Worm (Caenorhabditis elegans) whole organism, late embryonic: ENCODE results near the gene srt-52.
A peak's percentile ranks its signal among the peaks of the same experiment; 100 is the strongest.

Source experiments
- C08G9.2 ChIP-seq: sonication (generic microtip); optimal IDR thresholded peaks from 2 replicates; lab custom pipeline; 2016; ENCODE audit warnings: mild to moderate bottlenecking, missing genetic modification characterization, moderate library complexity, missing compliant biosample characterization
- C38D4.7 ChIP-seq: fragments of 200-800 bp; sonication (Bioruptor generic); optimal IDR thresholded peaks from 2 replicates; lab custom pipeline; 2018; ENCODE audit warnings: mild to moderate bottlenecking, missing genetic modification characterization, moderate library complexity, missing compliant biosample characterization
- K09A11.1 ChIP-seq: sonication (generic microtip); optimal IDR thresholded peaks from 2 replicates; lab custom pipeline; 2017; ENCODE audit warnings: antibody characterized with exemption, mild to moderate bottlenecking, missing genetic modification characterization, missing compliant biosample characterization; ENCODE audit not compliant: insufficient read depth
- T23F11.4 ChIP-seq: fragments of 200-800 bp; sonication (Bioruptor generic); optimal IDR thresholded peaks from 2 replicates; lab custom pipeline; 2018; ENCODE audit warnings: mild to moderate bottlenecking, missing genetic modification characterization, missing compliant biosample characterization
- ahr-1 ChIP-seq: sonication (generic microtip); optimal IDR thresholded peaks from 2 replicates; lab custom pipeline; 2016; ENCODE audit warnings: missing genetic modification characterization, missing compliant biosample characterization
- ama-1 ChIP-seq: fragments of 150-350 bp; optimal IDR thresholded peaks from 2 replicates; lab custom pipeline; 2014
- ceh-14 ChIP-seq: sonication (generic microtip); optimal IDR thresholded peaks from 2 replicates; lab custom pipeline; 2016; ENCODE audit warnings: missing genotype, missing genetic modification characterization, missing compliant biosample characterization
- ceh-18 ChIP-seq: sonication (generic microtip); optimal IDR thresholded peaks from 2 replicates; lab custom pipeline; 2016; ENCODE audit warnings: missing genetic modification characterization, missing compliant biosample characterization
- ceh-19 ChIP-seq: fragments of 200-800 bp; sonication (Bioruptor generic); optimal IDR thresholded peaks from 2 replicates; lab custom pipeline; 2018; ENCODE audit warnings: mild to moderate bottlenecking, missing genetic modification characterization, missing compliant biosample characterization
- ceh-2 ChIP-seq: sonication (generic microtip); optimal IDR thresholded peaks from 2 replicates; lab custom pipeline; 2016; ENCODE audit warnings: missing genotype, missing genetic modification characterization, missing compliant biosample characterization
- ceh-22 ChIP-seq: sonication (generic microtip); optimal IDR thresholded peaks from 2 replicates; lab custom pipeline; 2017; ENCODE audit warnings: missing biosample characterization, missing genetic modification characterization
- ceh-30 ChIP-seq: fragments of 150-350 bp; optimal IDR thresholded peaks from 2 replicates; lab custom pipeline; 2014; ENCODE audit warnings: missing biosample characterization, missing genetic modification characterization
- ceh-31 ChIP-seq: sonication (generic microtip); optimal IDR thresholded peaks from 2 replicates; lab custom pipeline; 2016; ENCODE audit warnings: missing genetic modification characterization, missing compliant biosample characterization
- ceh-34 ChIP-seq: sonication (generic microtip); optimal IDR thresholded peaks from 2 replicates; lab custom pipeline; 2016; ENCODE audit warnings: mild to moderate bottlenecking, missing genetic modification characterization, missing compliant biosample characterization
- ceh-45 ChIP-seq: fragments of 200-800 bp; sonication (Bioruptor generic); IDR thresholded peaks from 2 replicates; pipeline ENCODE4 v1.3.6; 2022; ENCODE audit warnings: missing genetic modification reagents, missing genetic modification characterization, missing compliant biosample characterization
- ceh-48 ChIP-seq: sonication (generic microtip); optimal IDR thresholded peaks from 2 replicates; lab custom pipeline; 2016; ENCODE audit warnings: missing genetic modification characterization, inconsistent platforms, missing compliant biosample characterization
- ceh-6 ChIP-seq: fragments of 200-800 bp; sonication (Bioruptor generic); optimal IDR thresholded peaks from 2 replicates; lab custom pipeline; 2018; ENCODE audit warnings: mild to moderate bottlenecking, missing genetic modification characterization, missing compliant biosample characterization
- ceh-9 ChIP-seq: sonication (generic microtip); optimal IDR thresholded peaks from 2 replicates; lab custom pipeline; 2016; ENCODE audit warnings: mild to moderate bottlenecking, missing genetic modification characterization, inconsistent platforms, missing compliant biosample characterization
- elt-2 ChIP-seq: sonication (generic microtip); optimal IDR thresholded peaks from 2 replicates; lab custom pipeline; 2016; ENCODE audit warnings: missing genetic modification reagents, missing genetic modification characterization, missing compliant biosample characterization
- elt-4 ChIP-seq: sonication (generic microtip); optimal IDR thresholded peaks from 2 replicates; lab custom pipeline; 2016; ENCODE audit warnings: missing genetic modification characterization, missing compliant biosample characterization
- ets-4 ChIP-seq: sonication (generic microtip); optimal IDR thresholded peaks from 2 replicates; lab custom pipeline; 2016; ENCODE audit warnings: missing genetic modification characterization, missing compliant biosample characterization
- eyg-1 ChIP-seq: sonication (generic microtip); optimal IDR thresholded peaks from 2 replicates; lab custom pipeline; 2016; ENCODE audit warnings: missing genotype, missing genetic modification characterization, missing compliant biosample characterization
- fax-1 ChIP-seq: sonication (generic microtip); optimal IDR thresholded peaks from 2 replicates; lab custom pipeline; 2016; ENCODE audit warnings: missing genotype, missing genetic modification characterization, missing compliant biosample characterization
- fkh-10 ChIP-seq: fragments of 150-350 bp; optimal IDR thresholded peaks from 2 replicates; lab custom pipeline; 2014; ENCODE audit warnings: missing biosample characterization, missing genetic modification reagents, missing genetic modification characterization
- hlh-13 ChIP-seq: fragments of 200-800 bp; sonication (Bioruptor generic); optimal IDR thresholded peaks from 2 replicates; lab custom pipeline; 2018; ENCODE audit warnings: mild to moderate bottlenecking, missing genetic modification characterization, missing compliant biosample characterization
- hlh-15 ChIP-seq: sonication (generic microtip); optimal IDR thresholded peaks from 2 replicates; lab custom pipeline; 2016; ENCODE audit warnings: missing genetic modification characterization, missing compliant biosample characterization
- hlh-30 ChIP-seq: sonication (generic microtip); optimal IDR thresholded peaks from 2 replicates; lab custom pipeline; 2017; ENCODE audit warnings: antibody characterized with exemption, missing genetic modification characterization, missing compliant biosample characterization; ENCODE audit not compliant: insufficient read depth
- hlh-8 ChIP-seq: sonication (generic microtip); optimal IDR thresholded peaks from 2 replicates; lab custom pipeline; 2016; ENCODE audit warnings: missing genotype, missing genetic modification characterization, missing compliant biosample characterization
- lim-6 ChIP-seq: sonication (generic microtip); optimal IDR thresholded peaks from 2 replicates; lab custom pipeline; 2016; ENCODE audit warnings: missing genetic modification characterization, missing compliant biosample characterization
- lin-11 ChIP-seq: fragments of 200-800 bp; sonication (Bioruptor generic); optimal IDR thresholded peaks from 2 replicates; lab custom pipeline; 2018; ENCODE audit warnings: mild to moderate bottlenecking, missing genetic modification characterization, missing compliant biosample characterization
- madf-2 ChIP-seq: sonication (generic microtip); optimal IDR thresholded peaks from 2 replicates; lab custom pipeline; 2017; ENCODE audit warnings: missing genetic modification characterization, missing compliant biosample characterization
- mec-3 ChIP-seq: sonication (generic microtip); optimal IDR thresholded peaks from 2 replicates; lab custom pipeline; 2016; ENCODE audit warnings: borderline replicate concordance, missing genetic modification characterization, missing compliant biosample characterization
- npax-4 ChIP-seq: sonication (generic microtip); optimal IDR thresholded peaks from 2 replicates; lab custom pipeline; 2016; ENCODE audit warnings: missing genetic modification characterization, missing compliant biosample characterization
- odd-2 ChIP-seq: sonication (generic microtip); optimal IDR thresholded peaks from 2 replicates; lab custom pipeline; 2017; ENCODE audit warnings: antibody characterized with exemption, mild to moderate bottlenecking, missing genetic modification characterization, missing compliant biosample characterization
- pag-3 ChIP-seq: sonication (generic microtip); optimal IDR thresholded peaks from 2 replicates; lab custom pipeline; 2016; ENCODE audit warnings: missing compliant biosample characterization, missing genetic modification characterization, borderline replicate concordance
- pat-9 ChIP-seq: fragments of 200-800 bp; sonication (Bioruptor generic); optimal IDR thresholded peaks from 2 replicates; lab custom pipeline; 2018; ENCODE audit warnings: mild to moderate bottlenecking, missing genetic modification characterization, moderate library complexity, missing compliant biosample characterization
- pax-1 ChIP-seq: fragments of 150-350 bp; optimal IDR thresholded peaks from 2 replicates; lab custom pipeline; 2014; ENCODE audit warnings: missing biosample characterization, missing genetic modification characterization
- pha-2 ChIP-seq: sonication (generic microtip); optimal IDR thresholded peaks from 2 replicates; lab custom pipeline; 2017; ENCODE audit warnings: mild to moderate bottlenecking, missing genetic modification characterization, missing compliant biosample characterization
- pha-4 ChIP-seq: fragments of 150-350 bp; optimal IDR thresholded peaks from 2 replicates; lab custom pipeline; 2018; ENCODE audit warnings: missing biosample characterization, missing genetic modification reagents, missing genetic modification characterization
- pqm-1 ChIP-seq: sonication (generic microtip); optimal IDR thresholded peaks from 2 replicates; lab custom pipeline; 2016; ENCODE audit warnings: missing genetic modification characterization, missing compliant biosample characterization
- pros-1 ChIP-seq: fragments of 150-350 bp; optimal IDR thresholded peaks from 2 replicates; lab custom pipeline; 2014; ENCODE audit warnings: missing biosample characterization, missing genetic modification reagents, missing genetic modification characterization
- sox-2 ChIP-seq: fragments of 200-800 bp; sonication (Bioruptor generic); IDR thresholded peaks from 2 replicates; pipeline ENCODE4 v1.3.6; 2022; ENCODE audit warnings: missing genetic modification reagents, missing genetic modification characterization, missing compliant biosample characterization
- sox-4 ChIP-seq: sonication (generic microtip); optimal IDR thresholded peaks from 2 replicates; lab custom pipeline; 2017; ENCODE audit warnings: mild to moderate bottlenecking, missing genetic modification characterization, inconsistent platforms, missing compliant biosample characterization
- syd-9 ChIP-seq: sonication (generic microtip); optimal IDR thresholded peaks from 2 replicates; lab custom pipeline; 2016; ENCODE audit warnings: mild to moderate bottlenecking, missing genetic modification characterization, moderate library complexity, missing compliant biosample characterization
- tbx-2 ChIP-seq: sonication (generic microtip); optimal IDR thresholded peaks from 2 replicates; lab custom pipeline; 2016; ENCODE audit warnings: missing genetic modification characterization, missing compliant biosample characterization
- tbx-7 ChIP-seq: sonication (generic microtip); optimal IDR thresholded peaks from 2 replicates; lab custom pipeline; 2016; ENCODE audit warnings: missing genotype, missing genetic modification characterization, missing compliant biosample characterization
- unc-3 ChIP-seq, 2 experiments: fragments of 200-800 bp in 1 of 2; sonication (Bioruptor generic) in 1 of 2; sonication (generic microtip) in 1 of 2; conservative IDR thresholded peaks in 1 of 2; optimal IDR thresholded peaks in 1 of 2; 2 replicates each; pipeline versions ENCODE4 v1.3.6 to Lab custom; 2016 to 2022; ENCODE audit warnings: missing compliant biosample characterization in 2 of 2, missing genetic modification characterization in 2 of 2, missing genetic modification reagents in 1 of 2
- unc-42 ChIP-seq: sonication (generic microtip); optimal IDR thresholded peaks from 2 replicates; lab custom pipeline; 2016; ENCODE audit warnings: missing genotype, missing genetic modification characterization, missing compliant biosample characterization
- unc-55 ChIP-seq: sonication (generic microtip); optimal IDR thresholded peaks from 2 replicates; lab custom pipeline; 2017; ENCODE audit warnings: missing biosample characterization, missing genetic modification reagents, missing genetic modification characterization
- zip-5 ChIP-seq: sonication (generic microtip); optimal IDR thresholded peaks from 2 replicates; lab custom pipeline; 2016; ENCODE audit warnings: missing genetic modification characterization, missing compliant biosample characterization

The srt-52 gene

ce11 chrV:53286-53685, 2.6 kb downstream of the srt-52 start (continued):
- peak; percentile 81 for TF ChIP-seq T23F11.4 (GFP tag; lab: Kevin White, UChicago)
- TF ChIP-seq lim-6 (tag; lab: Kevin White, UChicago) = peak; percentile 55
- TF ChIP-seq C38D4.7 (GFP tag; lab: Kevin White, UChicago) = peak; percentile 81
- TF ChIP-seq hlh-8 (tag; lab: Kevin White, UChicago) = peak; percentile 45
- peak; percentile 41 for TF ChIP-seq syd-9 (tag; lab: Kevin White, UChicago)
- TF ChIP-seq pha-4 (tag; lab: Kevin White, UChicago) = no peak
- peak; percentile 84 for TF ChIP-seq sox-4
- no peak for TF ChIP-seq ceh-22
- peak; percentile 87 for TF ChIP-seq ceh-19 (GFP tag; lab: Kevin White, UChicago)
- peak; percentile 71 for TF ChIP-seq ceh-48 (tag; lab: Kevin White, UChicago)
- TF ChIP-seq hlh-13 (GFP tag; lab: Kevin White, UChicago) = peak; percentile 87
- no peak for TF ChIP-seq ceh-30 (tag; lab: Kevin White, UChicago)
- peak; percentile 69 for TF ChIP-seq mec-3 (tag; lab: Kevin White, UChicago)
- peak; percentile 53 for TF ChIP-seq ceh-31 (tag; lab: Kevin White, UChicago)
- TF ChIP-seq fax-1 (tag; lab: Kevin White, UChicago) = peak; percentile 34
- TF ChIP-seq fkh-10 = no peak
- peak; percentile 73 for TF ChIP-seq C08G9.2 (tag; lab: Kevin White, UChicago)
- TF ChIP-seq eyg-1 (tag; lab: Kevin White, UChicago) = no peak
- peak; percentile 92 for TF ChIP-seq ceh-14 (tag; lab: Kevin White, UChicago)
- TF ChIP-seq unc-3 (GFP tag; conservative IDR thresholded peaks at IDR 0.05; lab: Robert Waterston, UW) = peak; percentile 71; the same call in 1 of the 2 replicates
- no peak for TF ChIP-seq unc-3 (tag; optimal IDR thresholded peaks at IDR 0.05; lab: Kevin White, UChicago)
- no peak for TF ChIP-seq elt-4 (tag; lab: Kevin White, UChicago)
- TF ChIP-seq elt-2 (tag; lab: Kevin White, UChicago) = peak; percentile 73
- TF ChIP-seq tbx-2 = peak; percentile 63
- TF ChIP-seq sox-2 (GFP tag; lab: Robert Waterston, UW) = peak; percentile 35
- peak; percentile 32 for TF ChIP-seq odd-2
- peak; percentile 18 for TF ChIP-seq hlh-15
- no peak for TF ChIP-seq unc-42 (tag; lab: Kevin White, UChicago)
- TF ChIP-seq pat-9 = peak; percentile 71
- TF ChIP-seq tbx-7 (tag; lab: Kevin White, UChicago) = no peak
- TF ChIP-seq hlh-30 = peak; percentile 43
- TF ChIP-seq ama-1 = no peak
- peak; percentile 74 for TF ChIP-seq lin-11 (tag; lab: Kevin White, UChicago)
- no peak for TF ChIP-seq pros-1 (tag; lab: Kevin White, UChicago)
- peak; percentile 61; the same call in 1 of the 2 replicates for TF ChIP-seq ceh-45
- TF ChIP-seq unc-55 (GFP tag; lab: Kevin White, UChicago) = no peak
- peak; percentile 63 for TF ChIP-seq pqm-1
- peak; percentile 4 for TF ChIP-seq pag-3 (tag; lab: Kevin White, UChicago)
- TF ChIP-seq ceh-9 (tag; lab: Kevin White, UChicago) = no peak
- peak; percentile 68 for TF ChIP-seq K09A11.1
- TF ChIP-seq ceh-34 = peak; percentile 65
- TF ChIP-seq ahr-1 = peak; percentile 33
- TF ChIP-seq pha-2 (tag; lab: Kevin White, UChicago) = peak; percentile 72
- peak; percentile 29 for TF ChIP-seq ceh-18 (tag; lab: Kevin White, UChicago)
- TF ChIP-seq ceh-2 = peak; percentile 18
- peak; percentile 83 for TF ChIP-seq ceh-6 (GFP tag; lab: Kevin White, UChicago)
- peak; percentile 29 for TF ChIP-seq ets-4 (tag; lab: Kevin White, UChicago)
- TF ChIP-seq pax-1 (tag; lab: Kevin White, UChicago) = no peak
- peak; percentile 73 for TF ChIP-seq madf-2 (tag; lab: Kevin White, UChicago)
- peak; percentile 12 for TF ChIP-seq zip-5 (tag; lab: Kevin White, UChicago)
- TF ChIP-seq npax-4 (tag; lab: Kevin White, UChicago) = peak; percentile 44
